Worm (Caenorhabditis elegans) whole organism, L3 larva: Measurements from ENCODE around the gene C04A11.5.

Source experiments
- R02D3.7 ChIP-seq: fragments of 150-350 bp; optimal IDR thresholded peaks from 2 replicates; lab custom pipeline; 2014; ENCODE audit warnings: missing biosample characterization, missing genetic modification characterization
- ceh-16 ChIP-seq: sonication (generic microtip); optimal IDR thresholded peaks from 2 replicates; lab custom pipeline; 2017; ENCODE audit warnings: missing biosample characterization, missing genetic modification characterization
- ceh-28 ChIP-seq: fragments of 150-350 bp; optimal IDR thresholded peaks from 2 replicates; lab custom pipeline; 2014; ENCODE audit warnings: missing biosample characterization, missing genetic modification reagents, missing genetic modification characterization
- ceh-82 ChIP-seq: fragments of 150-350 bp; optimal IDR thresholded peaks from 2 replicates; lab custom pipeline; 2014; ENCODE audit warnings: missing biosample characterization, missing genetic modification characterization
- daf-12 ChIP-seq: fragments of 150-350 bp; optimal IDR thresholded peaks from 2 replicates; lab custom pipeline; 2014; ENCODE audit warnings: missing biosample characterization, missing genetic modification reagents, missing genetic modification characterization
- egl-27 ChIP-seq: sonication (generic microtip); optimal IDR thresholded peaks from 4 replicates; lab custom pipeline; 2017; ENCODE audit warnings: missing biosample characterization, missing genetic modification reagents, missing genetic modification characterization
- egl-5 ChIP-seq: fragments of 150-350 bp; optimal IDR thresholded peaks from 2 replicates; lab custom pipeline; 2017; ENCODE audit warnings: missing biosample characterization, missing genetic modification reagents, missing genetic modification characterization, inconsistent platforms
- elt-1 ChIP-seq: fragments of 150-350 bp; optimal IDR thresholded peaks from 2 replicates; lab custom pipeline; 2014; ENCODE audit warnings: missing biosample characterization, missing genetic modification characterization
- elt-3 ChIP-seq, 3 experiments: fragments of 150-350 bp in 1 of 3; sonication (generic microtip) in 2 of 3; optimal IDR thresholded peaks; 2 replicates in 2 of 3; 4 replicates in 1 of 3; lab custom pipeline; 2014 to 2017; ENCODE audit warnings: missing biosample characterization in 3 of 3, missing genetic modification characterization in 3 of 3
- fkh-10 ChIP-seq: sonication (generic microtip); optimal IDR thresholded peaks from 2 replicates; lab custom pipeline; 2017; ENCODE audit warnings: missing biosample characterization, missing genetic modification reagents, missing genetic modification characterization
- fkh-2 ChIP-seq: fragments of 150-350 bp; optimal IDR thresholded peaks from 2 replicates; lab custom pipeline; 2014; ENCODE audit warnings: missing biosample characterization, missing genetic modification reagents, missing genetic modification characterization
- fos-1 ChIP-seq: fragments of 150-350 bp; optimal IDR thresholded peaks from 2 replicates; lab custom pipeline; 2014; ENCODE audit warnings: missing biosample characterization, missing genetic modification characterization
- jun-1 ChIP-seq: fragments of 150-350 bp; optimal IDR thresholded peaks from 2 replicates; lab custom pipeline; 2014; ENCODE audit warnings: missing biosample characterization, missing genetic modification reagents, missing genetic modification characterization
- lsy-12 ChIP-seq: sonication (generic microtip); optimal IDR thresholded peaks from 2 replicates; lab custom pipeline; 2016; ENCODE audit warnings: mild to moderate bottlenecking, missing genetic modification characterization, missing compliant biosample characterization
- mml-1 ChIP-seq: fragments of 150-350 bp; sonication (generic microtip); optimal IDR thresholded peaks from 3 replicates; lab custom pipeline; 2014; ENCODE audit warnings: missing biosample characterization, missing genetic modification characterization
- nfya-1 ChIP-seq: sonication (generic microtip); optimal IDR thresholded peaks from 2 replicates; lab custom pipeline; 2017; ENCODE audit warnings: missing genetic modification characterization, mild to moderate bottlenecking, missing compliant biosample characterization, antibody characterized with exemption, moderate library complexity; ENCODE audit not compliant: insufficient read depth
- nhr-12 ChIP-seq: fragments of 150-350 bp; optimal IDR thresholded peaks from 2 replicates; lab custom pipeline; 2014; ENCODE audit warnings: missing biosample characterization, missing genetic modification characterization
- nhr-43 ChIP-seq: sonication (generic microtip); optimal IDR thresholded peaks from 2 replicates; lab custom pipeline; 2016; ENCODE audit warnings: mild to moderate bottlenecking, missing genetic modification characterization, missing compliant biosample characterization; ENCODE audit not compliant: poor library complexity, severe bottlenecking
- nhr-77 ChIP-seq: fragments of 150-350 bp; optimal IDR thresholded peaks from 2 replicates; lab custom pipeline; 2014; ENCODE audit warnings: missing biosample characterization, missing genetic modification characterization
- skn-1 ChIP-seq: fragments of 150-350 bp; optimal IDR thresholded peaks from 2 replicates; lab custom pipeline; 2014; ENCODE audit warnings: missing biosample characterization, missing genetic modification characterization
- snpc-4 ChIP-seq: fragments of 150-350 bp; optimal IDR thresholded peaks from 2 replicates; lab custom pipeline; 2014; ENCODE audit warnings: missing biosample characterization, missing genetic modification characterization
- unc-39 ChIP-seq: sonication (generic microtip); optimal IDR thresholded peaks from 4 replicates; lab custom pipeline; 2017; ENCODE audit warnings: missing biosample characterization, missing genetic modification characterization
- zag-1 ChIP-seq: fragments of 150-350 bp; optimal IDR thresholded peaks from 2 replicates; lab custom pipeline; 2014; ENCODE audit warnings: missing biosample characterization, missing genetic modification characterization
- ztf-4 ChIP-seq: fragments of 150-350 bp; optimal IDR thresholded peaks from 2 replicates; lab custom pipeline; 2014; ENCODE audit warnings: missing biosample characterization, missing genetic modification characterization

The C04A11.5 gene

DNA sequence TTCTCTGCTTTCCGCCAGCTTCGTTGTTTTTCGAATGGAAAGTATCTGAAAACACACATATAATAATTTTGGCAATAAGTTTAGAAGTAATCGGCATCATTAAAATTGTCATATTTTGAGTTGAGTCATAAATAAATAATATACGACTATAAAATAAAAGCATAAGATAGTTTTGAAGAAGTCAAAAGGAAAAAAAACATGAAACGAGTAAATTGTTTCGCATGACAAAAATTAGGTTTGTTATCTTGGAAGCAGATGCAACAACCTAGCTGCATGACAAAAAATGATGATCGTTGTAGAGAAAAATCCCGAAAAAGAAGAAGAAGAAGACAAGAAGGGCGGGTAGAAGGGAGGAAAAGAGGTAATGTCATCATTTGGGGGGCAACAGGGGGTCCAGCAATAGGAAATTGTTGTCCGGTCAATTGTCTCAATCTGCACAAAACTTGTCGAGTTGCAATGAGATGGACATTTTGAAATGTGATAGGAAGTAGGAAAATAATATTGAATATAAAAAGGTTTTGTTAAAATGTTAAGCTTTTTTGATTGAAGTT, 33.2 kb upstream of the C04A11.5 start, which contains the start of gene nlg-1:
TSS of gene nlg-1 (minus strand) at position 51 of the 551 bp plus-strand sequence.
- TF ChIP-seq fkh-10 (GFP tag; lab: Kevin White, UChicago) (peak; percentile 59), nhr-77 (no peak), fkh-2 (tag; lab: Kevin White, UChicago) (no peak), zag-1 (tag; lab: Kevin White, UChicago) (no peak), nfya-1 (tag; lab: Kevin White, UChicago) (no peak)

- TF ChIP-seq R02D3.7 (no peak), egl-5 (tag; lab: Kevin White, UChicago) (peak; percentile 49), unc-39 (tag; lab: Kevin White, UChicago) (no peak)
Measured at ce11 chrX:13632245-13632644, 32.1 kb upstream of the C04A11.5 start.

DNA sequence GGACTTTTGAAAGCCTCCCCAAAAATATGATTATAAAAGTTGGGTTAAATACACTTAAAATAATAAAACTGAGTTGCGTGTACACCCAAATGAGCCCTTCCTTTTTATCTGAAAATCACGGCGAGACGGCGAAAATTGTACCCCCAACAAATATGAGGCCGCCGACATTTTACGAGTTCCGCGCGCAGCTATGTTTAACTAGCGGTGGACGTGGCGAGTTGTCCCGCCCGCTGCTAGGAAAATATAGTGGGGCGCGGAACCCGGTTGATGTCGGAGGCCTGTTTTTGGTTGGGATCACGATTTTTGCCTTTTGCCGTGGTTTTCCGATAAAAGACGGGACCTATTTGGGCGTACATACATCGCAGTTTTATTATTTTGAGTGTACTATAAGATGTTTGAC, 31.4 kb upstream of the C04A11.5 start:
- TF ChIP-seq skn-1 (tag; lab: Kevin White, UChicago), result no peak
- TF ChIP-seq snpc-4 (tag; lab: Kevin White, UChicago), result peak; percentile 48
- no peak for TF ChIP-seq ztf-4 (tag; lab: Kevin White, UChicago)
- TF ChIP-seq ceh-16, result no peak
- TF ChIP-seq, all 47 proteins: peak for 1

- TF ChIP-seq fkh-10 (GFP tag; lab: Kevin White, UChicago), result peak; percentile 19
- no peak for TF ChIP-seq ceh-28 (tag; lab: Kevin White, UChicago)
- no peak for TF ChIP-seq mml-1
Measured at ce11 chrX:13633876-13634479, 30.4 kb upstream of the C04A11.5 start.

ce11 chrX:13637526-13637925, 26.9 kb upstream of the C04A11.5 start:
- TF ChIP-seq ceh-82 (tag; lab: Kevin White, UChicago) (no peak), nhr-12 (tag; lab: Kevin White, UChicago) (no peak), snpc-4 (tag; lab: Kevin White, UChicago) (no peak), ztf-4 (tag; lab: Kevin White, UChicago) (no peak), lsy-12 (no peak), zag-1 (tag; lab: Kevin White, UChicago) (no peak), fkh-10 (GFP tag; lab: Kevin White, UChicago) (no peak), elt-1 (no peak), unc-39 (tag; lab: Kevin White, UChicago) (no peak), egl-27 (tag; lab: Kevin White, UChicago) (no peak), nhr-43 (tag; lab: Kevin White, UChicago) (no peak), daf-12 (tag; lab: Kevin White, UChicago) (no peak)

DNA sequence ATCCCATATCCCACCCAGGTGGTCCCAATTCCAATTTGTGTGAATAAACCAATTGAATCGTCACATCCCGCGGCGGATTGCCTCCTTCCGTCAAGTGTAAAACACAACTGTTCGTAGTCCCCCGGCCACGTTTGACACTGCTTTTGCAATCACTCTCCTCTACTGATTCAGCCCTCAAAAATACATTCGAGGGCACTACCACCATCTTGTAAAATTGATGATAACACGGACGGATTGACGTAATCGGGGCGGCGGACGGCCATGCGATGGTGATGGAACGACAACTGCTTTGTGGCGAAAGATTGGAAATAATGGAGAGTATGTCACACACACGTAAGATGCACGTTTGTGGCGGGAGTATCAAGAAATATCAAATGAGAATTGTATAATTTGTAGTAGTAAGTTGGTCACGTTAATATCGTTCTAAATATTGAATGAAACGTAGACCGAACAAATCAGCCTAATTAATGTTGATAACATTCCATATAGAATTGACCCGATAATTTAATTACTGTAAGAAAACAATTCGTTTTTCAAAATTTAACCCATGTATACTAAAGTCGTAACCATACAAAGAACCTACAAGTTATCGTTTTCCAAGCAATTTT, 25.9 kb upstream of the C04A11.5 start:
- TF ChIP-seq nhr-43 (tag; lab: Kevin White, UChicago), result no peak
- TF ChIP-seq nhr-12 (tag; lab: Kevin White, UChicago), result no peak
- peak; percentile 85 for TF ChIP-seq egl-5 (tag; lab: Kevin White, UChicago)

ce11 chrX:13639577-13639976, 24.8 kb upstream of the C04A11.5 start, which contains the start of gene twk-20:
Gene twk-20, plus strand, starts transcription at chrX:13639877.
- TF ChIP-seq egl-27 (tag; lab: Kevin White, UChicago), result no peak
- no peak for TF ChIP-seq elt-3 (tag; optimal IDR thresholded peaks at IDR 0.05; lab: Kevin White, UChicago)
- no peak for TF ChIP-seq fos-1 (tag; lab: Kevin White, UChicago)
- TF ChIP-seq jun-1, result no peak
- TF ChIP-seq ceh-82 (tag; lab: Kevin White, UChicago), result no peak
- no peak for TF ChIP-seq daf-12 (tag; lab: Kevin White, UChicago)

- no peak for TF ChIP-seq egl-5 (tag; lab: Kevin White, UChicago)
- peak; percentile 58 for TF ChIP-seq elt-1
Measured at ce11 chrX:13644884-13645283, 19.5 kb upstream of the C04A11.5 start.
